Fruit fly (Drosophila melanogaster): ENCODE measurements around the gene Aldh7A1.

dm6 chr3L:19230801-19231547 lies 37.7 kb downstream of the Aldh7A1 start:
- TF ChIP-seq lola (GFP tag; optimal IDR thresholded peaks at IDR 0.05) (no peak), ewg (GFP tag; optimal IDR thresholded peaks at IDR 0.05) (peak; percentile 7), sim (GFP tag; IDR thresholded peaks at IDR 0.05) (no peak), MTF-1 (GFP tag; optimal IDR thresholded peaks at IDR 0.05; ENCODE audit: borderline replicate concordance) (no peak), Dfd (GFP tag; optimal IDR thresholded peaks at IDR 0.05) (no peak), ci (GFP tag; IDR thresholded peaks at IDR 0.05) (no peak), CG10147 (GFP tag; optimal IDR thresholded peaks at IDR 0.05) (no peak), gcm2 (GFP tag; optimal IDR thresholded peaks at IDR 0.05) (no peak), CG1603 (tag; optimal IDR thresholded peaks at IDR 0.05) (peak; percentile 7), Taf1 (GFP tag; IDR thresholded peaks at IDR 0.05) (no peak)

Measured in whole organism, embryonic.